Worm (Caenorhabditis elegans) whole organism, late embryonic: ENCODE measurements around the gene rab-30.

Experiments
- ceh-2 ChIP-seq: sonication (generic microtip); optimal IDR thresholded peaks from 2 replicates; lab custom pipeline; 2016; ENCODE audit warnings: missing genotype, missing genetic modification characterization, missing compliant biosample characterization
- ceh-31 ChIP-seq: sonication (generic microtip); optimal IDR thresholded peaks from 2 replicates; lab custom pipeline; 2016; ENCODE audit warnings: missing genetic modification characterization, missing compliant biosample characterization
- dve-1 ChIP-seq: sonication (generic microtip); optimal IDR thresholded peaks from 2 replicates; lab custom pipeline; 2017; ENCODE audit warnings: antibody characterized with exemption, mild to moderate bottlenecking, missing genetic modification characterization, missing compliant biosample characterization
- elt-2 ChIP-seq: sonication (generic microtip); optimal IDR thresholded peaks from 2 replicates; lab custom pipeline; 2016; ENCODE audit warnings: missing genetic modification reagents, missing genetic modification characterization, missing compliant biosample characterization
- nfya-1 ChIP-seq: sonication (generic microtip); optimal IDR thresholded peaks from 2 replicates; lab custom pipeline; 2017; ENCODE audit warnings: missing genetic modification characterization, mild to moderate bottlenecking, missing compliant biosample characterization, antibody characterized with exemption, moderate library complexity
- npax-4 ChIP-seq: sonication (generic microtip); optimal IDR thresholded peaks from 2 replicates; lab custom pipeline; 2016; ENCODE audit warnings: missing genetic modification characterization, missing compliant biosample characterization
- pax-1 ChIP-seq: fragments of 150-350 bp; optimal IDR thresholded peaks from 2 replicates; lab custom pipeline; 2014; ENCODE audit warnings: missing biosample characterization, missing genetic modification characterization
- unc-86 ChIP-seq: sonication (generic microtip); optimal IDR thresholded peaks from 2 replicates; lab custom pipeline; 2016; ENCODE audit warnings: missing genetic modification characterization, missing compliant biosample characterization

DNA sequence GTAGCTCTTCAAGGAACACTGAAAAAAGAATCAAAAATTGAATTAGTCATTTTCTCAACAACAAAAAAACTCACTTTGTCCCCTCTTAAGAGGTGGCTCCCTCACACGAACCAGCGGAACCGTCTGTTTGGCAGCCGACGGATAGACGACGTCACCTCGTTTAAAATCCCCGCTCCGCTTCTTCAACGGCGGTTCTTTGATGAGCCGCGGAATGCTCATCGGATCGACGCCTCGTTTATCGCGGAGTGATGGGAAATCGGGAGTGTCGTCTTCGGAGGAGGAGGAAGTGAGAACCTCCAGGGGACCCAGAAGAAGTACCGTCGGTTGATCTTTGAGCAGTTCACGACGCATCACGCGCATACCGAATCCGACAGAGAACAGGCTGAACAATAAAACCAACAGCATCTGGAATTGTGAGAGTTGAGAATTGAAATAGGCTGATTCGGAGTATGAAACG is 21.6 kb upstream of the rab-30 start, which contains the start of gene nlp-68:
- no peak for TF ChIP-seq ceh-2
- TF ChIP-seq pax-1 (tag; lab: Kevin White, UChicago): no peak
- no peak for TF ChIP-seq nfya-1 (tag; lab: Kevin White, UChicago)
- TF ChIP-seq dve-1 (tag; lab: Kevin White, UChicago): no peak
- no peak for TF ChIP-seq npax-4 (tag; lab: Kevin White, UChicago)
- TF ChIP-seq ceh-31: no peak
- no peak for TF ChIP-seq unc-86
- no peak for TF ChIP-seq elt-2 (tag; lab: Kevin White, UChicago)
